Fruit fly (Drosophila melanogaster) whole organism, embryonic: ENCODE measurements around the gene CG34242.

Experiments used
- Asciz ChIP-seq: fragments of 200-800 bp; sonication (Bioruptor generic); optimal IDR thresholded peaks from 2 replicates; lab custom pipeline; 2017; ENCODE audit warnings: missing biosample characterization, mild to moderate bottlenecking, missing genetic modification characterization, missing genetic modification reagents
- Atf3 ChIP-seq: fragments of 200-800 bp; sonication (Bioruptor generic); optimal IDR thresholded peaks from 3 replicates; lab custom pipeline; 2016; ENCODE audit warnings: missing biosample characterization, missing genetic modification characterization
- CG10209 ChIP-seq: fragments of 200-800 bp; sonication (Bioruptor generic); optimal IDR thresholded peaks from 3 replicates; lab custom pipeline; 2017; ENCODE audit warnings: missing biosample characterization, mild to moderate bottlenecking, missing genetic modification characterization, missing genetic modification reagents
- CG11456 ChIP-seq: fragments of 200-800 bp; sonication (Bioruptor generic); IDR thresholded peaks from 3 replicates; pipeline ENCODE4 v1.3.6; 2022; ENCODE audit warnings: missing biosample characterization, missing genetic modification characterization
- CG12236 ChIP-seq: fragments of 200-800 bp; sonication (Bioruptor generic); optimal IDR thresholded peaks from 2 replicates; lab custom pipeline; 2016; ENCODE audit warnings: missing biosample characterization, missing genetic modification characterization
- CG1233 ChIP-seq: fragments of 200-800 bp; sonication (Bioruptor generic); optimal IDR thresholded peaks from 4 replicates; lab custom pipeline; 2018; ENCODE audit warnings: missing biosample characterization, mild to moderate bottlenecking, missing genetic modification characterization
- CG15073 ChIP-seq: fragments of 200-800 bp; sonication (Bioruptor generic); optimal IDR thresholded peaks from 2 replicates; lab custom pipeline; 2016; ENCODE audit warnings: missing biosample characterization, missing genetic modification characterization
- CG15269 ChIP-seq: fragments of 200-800 bp; sonication (Bioruptor generic); optimal IDR thresholded peaks from 2 replicates; lab custom pipeline; 2018; ENCODE audit warnings: missing biosample characterization, mild to moderate bottlenecking, missing genetic modification characterization, moderate library complexity
- CG15696 ChIP-seq: fragments of 200-800 bp; sonication (Bioruptor generic); optimal IDR thresholded peaks from 2 replicates; lab custom pipeline; 2019; ENCODE audit warnings: missing biosample characterization, mild to moderate bottlenecking, missing genetic modification characterization, moderate library complexity
- CG17359 ChIP-seq: fragments of 200-800 bp; sonication (Bioruptor generic); optimal IDR thresholded peaks from 3 replicates; lab custom pipeline; 2018; ENCODE audit warnings: missing biosample characterization, mild to moderate bottlenecking, missing genetic modification characterization, moderate library complexity
- CG2129 ChIP-seq: fragments of 200-800 bp; sonication (Bioruptor generic); IDR thresholded peaks from 2 replicates; pipeline ENCODE4 v1.3.6; 2022; ENCODE audit warnings: missing biosample characterization, missing genetic modification characterization; ENCODE audit not compliant: partially characterized antibody
- CG32767 ChIP-seq: fragments of 200-800 bp; sonication (Bioruptor generic); IDR thresholded peaks from 2 replicates; pipeline ENCODE4 v1.3.6; 2022; ENCODE audit warnings: missing biosample characterization, missing genetic modification characterization
- CG4328 ChIP-seq: fragments of 200-800 bp; sonication (Bioruptor generic); optimal IDR thresholded peaks from 3 replicates; lab custom pipeline; 2017; ENCODE audit warnings: missing biosample characterization, missing genetic modification reagents, missing genetic modification characterization
- CG4404 ChIP-seq: fragments of 200-800 bp; sonication (Bioruptor generic); IDR thresholded peaks from 2 replicates; pipeline ENCODE4 v1.3.6; 2022; ENCODE audit warnings: missing biosample characterization, missing genetic modification characterization
- CG4617 ChIP-seq: fragments of 200-800 bp; sonication (Bioruptor generic); optimal IDR thresholded peaks from 3 replicates; lab custom pipeline; 2016; ENCODE audit warnings: missing biosample characterization, missing genetic modification characterization, borderline replicate concordance
- CG4820 ChIP-seq: fragments of 200-800 bp; sonication (Bioruptor generic); optimal IDR thresholded peaks from 3 replicates; lab custom pipeline; 2016; ENCODE audit warnings: missing biosample characterization, missing genetic modification characterization
- CG5180 ChIP-seq: fragments of 200-800 bp; sonication (Bioruptor generic); optimal IDR thresholded peaks from 3 replicates; lab custom pipeline; 2017; ENCODE audit warnings: missing biosample characterization, missing genetic modification characterization, mild to moderate bottlenecking, moderate library complexity, missing genetic modification reagents
- CG6654 ChIP-seq: fragments of 200-800 bp; sonication (Bioruptor generic); optimal IDR thresholded peaks from 2 replicates; lab custom pipeline; 2017; ENCODE audit warnings: missing biosample characterization, mild to moderate bottlenecking, missing genetic modification characterization
- CG6791 ChIP-seq: fragments of 200-800 bp; sonication (Bioruptor generic); IDR thresholded peaks from 3 replicates; pipeline ENCODE4 v1.3.6; 2022; ENCODE audit warnings: missing biosample characterization, missing genetic modification characterization; ENCODE audit not compliant: partially characterized antibody
- CG8359 ChIP-seq: fragments of 200-800 bp; sonication (Bioruptor generic); optimal IDR thresholded peaks from 2 replicates; lab custom pipeline; 2017; ENCODE audit warnings: missing biosample characterization, mild to moderate bottlenecking, missing genetic modification characterization, borderline replicate concordance
- CHES-1-like ChIP-seq: fragments of 200-800 bp; sonication (Bioruptor generic); optimal IDR thresholded peaks from 2 replicates; lab custom pipeline; 2016; ENCODE audit warnings: missing biosample characterization, missing genetic modification characterization
- Chrac-16 ChIP-seq: fragments of 200-800 bp; sonication (Bioruptor generic); optimal IDR thresholded peaks from 3 replicates; lab custom pipeline; 2016; ENCODE audit warnings: missing biosample characterization, missing genetic modification characterization
- HmgD ChIP-seq: fragments of 200-800 bp; sonication (Bioruptor generic); optimal IDR thresholded peaks from 3 replicates; lab custom pipeline; 2016; ENCODE audit warnings: missing biosample characterization, missing genetic modification characterization
- Hr39 ChIP-seq: fragments of >200 bp; optimal IDR thresholded peaks from 2 replicates; lab custom pipeline; 2017
- Kr ChIP-seq: fragments of 200-800 bp; sonication (Bioruptor generic); optimal IDR thresholded peaks from 2 replicates; lab custom pipeline; 2017; ENCODE audit warnings: missing biosample characterization, mild to moderate bottlenecking, missing genetic modification characterization
- Max ChIP-seq: fragments of 200-800 bp; sonication (Bioruptor generic); optimal IDR thresholded peaks from 2 replicates; lab custom pipeline; 2016; ENCODE audit warnings: missing biosample characterization, mild to moderate bottlenecking, missing genetic modification characterization
- NC2α ChIP-seq: fragments of 200-800 bp; sonication (Bioruptor generic); optimal IDR thresholded peaks from 2 replicates; lab custom pipeline; 2016; ENCODE audit warnings: missing biosample characterization, missing genetic modification characterization
- Pdp1 ChIP-seq, 2 experiments: fragments of 200-800 bp; sonication (Bioruptor generic); optimal IDR thresholded peaks; 3 replicates each; lab custom pipeline; 2016; ENCODE audit warnings: missing biosample characterization in 2 of 2, missing genetic modification characterization in 2 of 2, mild to moderate bottlenecking in 1 of 2, moderate library complexity in 1 of 2
- ase ChIP-seq: fragments of 200-800 bp; sonication (Bioruptor generic); IDR thresholded peaks from 3 replicates; pipeline ENCODE4 v1.3.6; 2022; ENCODE audit warnings: missing biosample characterization, missing genetic modification characterization
- bowl ChIP-seq: fragments of 200-800 bp; sonication (Bioruptor generic); IDR thresholded peaks from 2 replicates; pipeline ENCODE4 v1.3.6; 2022; ENCODE audit warnings: missing biosample characterization, missing genetic modification characterization
- cas ChIP-seq: fragments of 200-800 bp; sonication (Bioruptor generic); IDR thresholded peaks from 2 replicates; pipeline ENCODE4 v1.3.6; 2022; ENCODE audit warnings: missing biosample characterization, missing genetic modification characterization
- cwo ChIP-seq: fragments of 200-800 bp; sonication (Bioruptor generic); optimal IDR thresholded peaks from 3 replicates; lab custom pipeline; 2017; ENCODE audit warnings: missing biosample characterization, missing genetic modification characterization, mild to moderate bottlenecking, moderate library complexity, missing genetic modification reagents
- ftz-f1 ChIP-seq: fragments of 200-800 bp; sonication (Bioruptor generic); optimal IDR thresholded peaks from 2 replicates; lab custom pipeline; 2016; ENCODE audit warnings: missing biosample characterization, missing genetic modification characterization
- jumu ChIP-seq: fragments of 200-800 bp; sonication (Bioruptor generic); optimal IDR thresholded peaks from 3 replicates; lab custom pipeline; 2016; ENCODE audit warnings: missing biosample characterization, missing genetic modification characterization
- lab ChIP-seq: fragments of 200-800 bp; sonication (Bioruptor generic); optimal IDR thresholded peaks from 3 replicates; lab custom pipeline; 2017; ENCODE audit warnings: missing biosample characterization, missing genetic modification characterization, mild to moderate bottlenecking, moderate library complexity, missing genetic modification reagents
- lov ChIP-seq, 2 experiments: fragments of 200-800 bp in 1 of 2; fragments of >200 bp in 1 of 2; sonication (Bioruptor generic) in 1 of 2; IDR thresholded peaks in 1 of 2; optimal IDR thresholded peaks in 1 of 2; 2 replicates in 1 of 2; 3 replicates in 1 of 2; pipeline versions ENCODE4 v1.3.6 to Lab custom; 2017 to 2022; ENCODE audit warnings: missing biosample characterization in 1 of 2, missing genetic modification characterization in 1 of 2
- nerfin-1 ChIP-seq: fragments of 200-800 bp; sonication (Bioruptor generic); optimal IDR thresholded peaks from 3 replicates; lab custom pipeline; 2019; ENCODE audit warnings: missing biosample characterization, mild to moderate bottlenecking, missing genetic modification characterization, moderate library complexity
- onecut ChIP-seq: fragments of 200-800 bp; sonication (Bioruptor generic); IDR thresholded peaks from 2 replicates; pipeline ENCODE4 v1.3.6; 2022; ENCODE audit warnings: missing biosample characterization, missing genetic modification characterization
- pan ChIP-seq, 4 experiments: fragments of >200 bp in 3 of 4; fragments of 200-800 bp in 1 of 4; sonication (Bioruptor generic) in 1 of 4; optimal IDR thresholded peaks in 3 of 4; IDR thresholded peaks in 1 of 4; 2 replicates each; pipeline versions ENCODE4 v1.3.6 to Lab custom; 2017 to 2022; ENCODE audit warnings: missing biosample characterization in 2 of 4, missing genetic modification characterization in 2 of 4, mixed read lengths in 1 of 4
- pnt ChIP-seq: fragments of 200-800 bp; sonication (Bioruptor generic); optimal IDR thresholded peaks from 3 replicates; lab custom pipeline; 2016; ENCODE audit warnings: missing biosample characterization, missing genetic modification characterization
- pum ChIP-seq: fragments of 200-800 bp; sonication (Bioruptor generic); optimal IDR thresholded peaks from 2 replicates; lab custom pipeline; 2016; ENCODE audit warnings: missing biosample characterization, missing genetic modification characterization
- ranshi ChIP-seq: fragments of 200-800 bp; sonication (Bioruptor generic); IDR thresholded peaks from 2 replicates; pipeline ENCODE4 v1.3.6; 2022; ENCODE audit warnings: missing biosample characterization, missing genetic modification characterization
- repo ChIP-seq: fragments of 200-800 bp; sonication (Bioruptor generic); optimal IDR thresholded peaks from 2 replicates; lab custom pipeline; 2016; ENCODE audit warnings: missing biosample characterization, missing genetic modification characterization
- seq ChIP-seq: fragments of 200-800 bp; sonication (Bioruptor generic); IDR thresholded peaks from 2 replicates; pipeline ENCODE4 v1.3.6; 2022; ENCODE audit warnings: missing biosample characterization, missing genetic modification characterization
- sima ChIP-seq: fragments of 200-800 bp; sonication (Bioruptor generic); optimal IDR thresholded peaks from 2 replicates; lab custom pipeline; 2016; ENCODE audit warnings: missing biosample characterization, missing genetic modification characterization
- sqz ChIP-seq: fragments of 200-800 bp; sonication (Bioruptor generic); optimal IDR thresholded peaks from 3 replicates; lab custom pipeline; 2018; ENCODE audit warnings: missing biosample characterization, mild to moderate bottlenecking, missing genetic modification characterization
- sug ChIP-seq: fragments of 200-800 bp; optimal IDR thresholded peaks from 2 replicates; lab custom pipeline; 2019; ENCODE audit warnings: missing biosample characterization, mild to moderate bottlenecking, missing genetic modification characterization, moderate library complexity
- tin ChIP-seq: fragments of 200-800 bp; sonication (Bioruptor generic); optimal IDR thresholded peaks from 3 replicates; lab custom pipeline; 2016; ENCODE audit warnings: missing biosample characterization, missing genetic modification characterization
- trh ChIP-seq: fragments of 200-800 bp; sonication (Bioruptor generic); optimal IDR thresholded peaks from 2 replicates; lab custom pipeline; 2016; ENCODE audit warnings: missing biosample characterization, missing genetic modification characterization

CG34242 gene

dm6 chr3L:12501249-12501648 is 32.5 kb upstream of the CG34242 start, which contains the start of the genes CG10638 and CG10681 (continued):
- TF ChIP-seq Pdp1 (GFP tag; optimal IDR thresholded peaks at IDR 0.05; lab: Kevin White, UChicago) (peak; percentile 22 to 51), CG15269 (tag; lab: Kevin White, UChicago) (peak; percentile 39), CG6791 (no peak), ranshi (GFP tag; lab: Robert Waterston, UW) (no peak), cwo (GFP tag; lab: Kevin White, UChicago) (no peak), sqz (GFP tag; lab: Kevin White, UChicago) (peak; percentile 97), CG8359 (GFP tag; lab: Kevin White, UChicago) (no peak), repo (GFP tag; lab: Kevin White, UChicago) (no peak), CG15073 (GFP tag; lab: Kevin White, UChicago) (no peak), CG10209 (GFP tag; lab: Kevin White, UChicago) (peak; percentile 31), onecut (no peak), CG4820 (GFP tag; lab: Kevin White, UChicago) (peak; percentile 34), sug (tag; lab: Kevin White, UChicago) (peak; percentile 40), HmgD (no peak), CG17359 (peak; percentile 43), CHES-1-like (GFP tag; lab: Kevin White, UChicago) (peak; percentile 3), lov (optimal IDR thresholded peaks at IDR 0.05; lab: Kevin White, UChicago) (no peak), lov (GFP tag; IDR thresholded peaks at IDR 0.05; lab: Robert Waterston, UW) (no peak), nerfin-1 (tag; lab: Kevin White, UChicago) (peak; percentile 13), ase (no peak), NC2α (GFP tag; lab: Kevin White, UChicago) (no peak), CG5180 (GFP tag; lab: Kevin White, UChicago) (no peak), CG2129 (no peak), Atf3 (GFP tag; lab: Kevin White, UChicago) (no peak), pan (optimal IDR thresholded peaks at IDR 0.05; lab: Kevin White, UChicago) (no peak), pan (GFP tag; optimal IDR thresholded peaks at IDR 0.05 in 1 of 2, IDR thresholded peaks at IDR 0.05 in 1 of 2) (no peak), bowl (no peak), trh (GFP tag; lab: Kevin White, UChicago) (no peak), Kr (GFP tag; lab: Kevin White, UChicago) (no peak), Asciz (peak; percentile 24), CG4617 (GFP tag; lab: Kevin White, UChicago) (peak; percentile 63), cas (GFP tag; lab: Robert Waterston, UW) (no peak), CG1233 (GFP tag; lab: Kevin White, UChicago) (no peak), tin (GFP tag; lab: Kevin White, UChicago) (peak; percentile 43), CG11456 (GFP tag; lab: Robert Waterston, UW) (no peak), jumu (GFP tag; lab: Kevin White, UChicago) (no peak), CG4328 (GFP tag; lab: Kevin White, UChicago) (no peak), sima (GFP tag; lab: Kevin White, UChicago) (no peak)

DNA sequence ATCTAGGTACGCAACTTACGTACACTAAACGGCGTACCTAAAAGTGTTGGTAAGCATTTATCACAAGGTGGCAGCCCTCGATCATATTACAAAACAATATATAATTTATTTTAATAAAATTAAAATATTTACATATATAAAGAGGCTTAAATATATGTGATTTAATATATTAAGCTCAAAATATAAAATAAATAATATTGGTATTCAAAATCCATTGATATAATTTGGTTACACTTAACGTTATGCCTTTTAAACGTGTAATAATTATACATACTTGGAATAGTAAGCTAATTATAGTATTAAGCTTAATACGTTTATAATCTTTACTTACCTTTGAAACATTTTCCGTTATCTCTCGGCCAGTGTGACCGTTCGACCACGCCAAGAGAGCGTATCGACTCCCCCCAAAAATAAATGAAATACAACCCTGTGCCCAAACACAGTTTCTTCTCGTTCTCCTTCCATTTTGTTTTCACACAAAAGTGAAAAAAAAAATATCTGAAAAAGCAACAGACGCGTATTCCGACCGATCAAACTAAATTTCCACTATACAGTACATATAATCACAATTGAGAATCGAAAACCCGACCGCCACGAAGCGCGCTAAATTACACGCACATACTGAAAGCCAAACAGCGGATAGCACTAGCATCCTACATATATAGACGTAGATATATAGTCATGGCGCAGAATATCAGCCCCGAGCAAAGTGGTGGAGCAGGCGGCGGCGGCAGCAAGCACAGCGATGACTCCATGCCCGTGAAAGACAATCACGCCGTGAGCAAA is 29.7 kb upstream of the CG34242 start, which contains the start of the genes CG10646 and vih:
Gene CG10646 (minus strand): TSS at position 30 of the 786 bp plus-strand sequence.
Gene vih (plus strand): TSS at position 428 of the 786 bp plus-strand sequence.
- peak; percentile 9 for TF ChIP-seq CG15696 (tag; lab: Kevin White, UChicago)
- peak; percentile 57 for TF ChIP-seq lab (GFP tag; lab: Kevin White, UChicago)
- TF ChIP-seq CG12236 (GFP tag; lab: Kevin White, UChicago), result no peak
- TF ChIP-seq pnt (GFP tag; lab: Kevin White, UChicago), result no peak
- peak; percentile 35 for TF ChIP-seq Max
- TF ChIP-seq pum (GFP tag; lab: Kevin White, UChicago), result no peak
- TF ChIP-seq ftz-f1 (GFP tag; lab: Kevin White, UChicago), result peak; percentile 25
- TF ChIP-seq CG6654, result no peak
- peak; percentile 61; the same call in 1 of the 2 replicates for TF ChIP-seq CG32767 (GFP tag; lab: Robert Waterston, UW)
- TF ChIP-seq Chrac-16 (GFP tag; lab: Kevin White, UChicago), result peak; percentile 40
- no peak for TF ChIP-seq Hr39 (lab: Kevin White, UChicago)
- peak; percentile 10; the same call in 1 of the 2 replicates for TF ChIP-seq seq (GFP tag; lab: Robert Waterston, UW)
- TF ChIP-seq CG4404, result no peak
- TF ChIP-seq CG15269 (tag; lab: Kevin White, UChicago), result peak; percentile 43
